Worm (Caenorhabditis elegans) whole organism, young adult: ENCODE measurements around the gene F35D2.2.
A peak's percentile ranks its signal among the peaks of the same experiment; 100 is the strongest.

ENCODE experiments used
- B0336.3 ChIP-seq: fragments of 200-800 bp; sonication (Bioruptor generic); IDR thresholded peaks from 2 replicates; pipeline ENCODE4 v1.3.6; 2022; ENCODE audit warnings: missing genetic modification characterization, missing compliant biosample characterization
- F22D6.2 ChIP-seq: sonication (generic microtip); optimal IDR thresholded peaks from 2 replicates; lab custom pipeline; 2016; ENCODE audit warnings: mild to moderate bottlenecking, missing genetic modification characterization, missing compliant biosample characterization
- F37B4.10 ChIP-seq: fragments of 200-800 bp; sonication (Bioruptor generic); IDR thresholded peaks from 2 replicates; pipeline ENCODE4 v1.3.6; 2022; ENCODE audit warnings: missing genetic modification characterization, missing compliant biosample characterization
- F52B5.7 ChIP-seq: sonication (generic microtip); optimal IDR thresholded peaks from 2 replicates; lab custom pipeline; 2016; ENCODE audit warnings: mild to moderate bottlenecking, missing genetic modification characterization, missing compliant biosample characterization
- K11D2.4 ChIP-seq: fragments of 200-800 bp; sonication (Bioruptor generic); IDR thresholded peaks from 2 replicates; pipeline ENCODE4 v1.3.6; 2022; ENCODE audit warnings: missing genetic modification reagents, missing genetic modification characterization, missing compliant biosample characterization
- K12H6.12 ChIP-seq: fragments of 200-800 bp; sonication (Bioruptor generic); optimal IDR thresholded peaks from 2 replicates; lab custom pipeline; 2018; ENCODE audit warnings: mild to moderate bottlenecking, missing genetic modification characterization, missing compliant biosample characterization
- T26A5.8 ChIP-seq: sonication (generic microtip); optimal IDR thresholded peaks from 2 replicates; lab custom pipeline; 2016; ENCODE audit warnings: missing genetic modification characterization, missing compliant biosample characterization
- Y53G8AR.9 ChIP-seq: fragments of 200-800 bp; sonication (Bioruptor generic); conservative IDR thresholded peaks from 2 replicates; pipeline ENCODE4 v1.3.6; 2022; ENCODE audit warnings: missing genetic modification reagents, missing genetic modification characterization, missing compliant biosample characterization
- Y95B8A.8 ChIP-seq: fragments of 200-800 bp; sonication (Bioruptor generic); IDR thresholded peaks from 2 replicates; pipeline ENCODE4 v1.3.6; 2022; ENCODE audit warnings: missing genetic modification reagents, missing genetic modification characterization, missing compliant biosample characterization
- atf-7 ChIP-seq: sonication (generic microtip); optimal IDR thresholded peaks from 2 replicates; lab custom pipeline; 2017; ENCODE audit warnings: mild to moderate bottlenecking, missing genetic modification characterization, missing compliant biosample characterization
- attf-3 ChIP-seq: fragments of 200-800 bp; sonication (Bioruptor generic); conservative IDR thresholded peaks from 2 replicates; pipeline ENCODE4 v1.3.6; 2022; ENCODE audit warnings: missing genetic modification reagents, missing genetic modification characterization, missing compliant biosample characterization
- bed-2 ChIP-seq: fragments of 200-800 bp; sonication (Bioruptor generic); IDR thresholded peaks from 2 replicates; pipeline ENCODE4 v1.3.6; 2022; ENCODE audit warnings: missing genetic modification reagents, missing genetic modification characterization, missing compliant biosample characterization
- ccch-3 ChIP-seq: fragments of 200-800 bp; sonication (Bioruptor generic); optimal IDR thresholded peaks from 2 replicates; lab custom pipeline; 2018; ENCODE audit warnings: mild to moderate bottlenecking, missing genetic modification characterization, missing compliant biosample characterization
- cebp-1 ChIP-seq, 2 experiments: fragments of 200-800 bp in 1 of 2; sonication (Bioruptor generic) in 1 of 2; sonication (generic microtip) in 1 of 2; IDR thresholded peaks in 1 of 2; optimal IDR thresholded peaks in 1 of 2; 2 replicates each; pipeline versions ENCODE4 v1.3.6 to Lab custom; 2017 to 2022; ENCODE audit warnings: missing compliant biosample characterization in 2 of 2, missing genetic modification characterization in 2 of 2, mild to moderate bottlenecking in 1 of 2, missing genetic modification reagents in 1 of 2, moderate library complexity in 1 of 2
- ceh-58 ChIP-seq: fragments of 200-800 bp; sonication (Bioruptor generic); IDR thresholded peaks from 2 replicates; pipeline ENCODE4 v1.3.6; 2022; ENCODE audit warnings: missing genetic modification characterization, missing compliant biosample characterization
- ceh-91 ChIP-seq: fragments of 200-800 bp; sonication (Bioruptor generic); IDR thresholded peaks from 2 replicates; pipeline ENCODE4 v1.3.6; 2022; ENCODE audit warnings: missing genetic modification reagents, missing genetic modification characterization, missing compliant biosample characterization
- dox-1 ChIP-seq: fragments of 200-800 bp; sonication (Bioruptor generic); IDR thresholded peaks from 2 replicates; pipeline ENCODE4 v1.3.6; 2022; ENCODE audit warnings: missing genetic modification reagents, missing genetic modification characterization, missing compliant biosample characterization
- dpff-1 ChIP-seq: sonication (generic microtip); optimal IDR thresholded peaks from 2 replicates; lab custom pipeline; 2017; ENCODE audit warnings: mild to moderate bottlenecking, missing genetic modification characterization, missing compliant biosample characterization
- efl-1 ChIP-seq: fragments of 150-350 bp; optimal IDR thresholded peaks from 2 replicates; lab custom pipeline; 2014; ENCODE audit warnings: missing biosample characterization, missing genetic modification reagents, missing genetic modification characterization
- fkh-3 ChIP-seq: sonication (generic microtip); optimal IDR thresholded peaks from 2 replicates; lab custom pipeline; 2016; ENCODE audit warnings: mild to moderate bottlenecking, missing genetic modification characterization, missing compliant biosample characterization
- hmg-1.2 ChIP-seq: fragments of 200-800 bp; sonication (Bioruptor generic); IDR thresholded peaks from 2 replicates; pipeline ENCODE4 v1.3.6; 2022; ENCODE audit warnings: missing genetic modification reagents, missing genetic modification characterization, missing compliant biosample characterization
- hsf-1 ChIP-seq: fragments of 200-800 bp; sonication (Bioruptor generic); IDR thresholded peaks from 2 replicates; pipeline ENCODE4 v1.3.6; 2022; ENCODE audit warnings: missing genetic modification reagents, missing genetic modification characterization, missing compliant biosample characterization
- lin-35 ChIP-seq, 3 experiments: fragments of 150-350 bp in 2 of 3; sonication (generic microtip) in 1 of 3; optimal IDR thresholded peaks; 2 replicates each; lab custom pipeline; 2014 to 2018; ENCODE audit warnings: missing biosample characterization in 3 of 3, missing genetic modification characterization in 3 of 3, missing genetic modification reagents in 3 of 3
- lin-40 ChIP-seq: sonication (generic microtip); optimal IDR thresholded peaks from 2 replicates; lab custom pipeline; 2016; ENCODE audit warnings: missing genetic modification characterization, mild to moderate bottlenecking, missing compliant biosample characterization, missing genotype, missing genetic modification reagents
- lsl-1 ChIP-seq: fragments of 200-800 bp; sonication (Bioruptor generic); optimal IDR thresholded peaks from 2 replicates; lab custom pipeline; 2018; ENCODE audit warnings: mild to moderate bottlenecking, missing genetic modification characterization, moderate library complexity, missing compliant biosample characterization
- lsy-27 ChIP-seq: sonication (generic microtip); optimal IDR thresholded peaks from 2 replicates; lab custom pipeline; 2017; ENCODE audit warnings: missing genetic modification characterization, mild to moderate bottlenecking, missing compliant biosample characterization, antibody characterized with exemption, missing genotype, borderline replicate concordance; ENCODE audit not compliant: insufficient read depth
- madf-6 ChIP-seq: fragments of 200-800 bp; sonication (Bioruptor generic); IDR thresholded peaks from 2 replicates; pipeline ENCODE4 v1.3.6; 2022; ENCODE audit warnings: missing genetic modification reagents, missing genetic modification characterization, missing compliant biosample characterization
- madf-8 ChIP-seq: fragments of 200-800 bp; sonication (Bioruptor generic); conservative IDR thresholded peaks from 2 replicates; pipeline ENCODE4 v1.3.6; 2022; ENCODE audit warnings: missing genetic modification reagents, missing genetic modification characterization, missing compliant biosample characterization
- mel-28 ChIP-seq: sonication (generic microtip); optimal IDR thresholded peaks from 2 replicates; lab custom pipeline; 2016; ENCODE audit warnings: borderline replicate concordance, mild to moderate bottlenecking, missing genetic modification characterization, missing compliant biosample characterization
- mes-4 ChIP-seq: sonication (generic microtip); optimal IDR thresholded peaks from 2 replicates; lab custom pipeline; 2016; ENCODE audit warnings: missing genotype, missing genetic modification characterization, missing compliant biosample characterization
- nfyb-1 ChIP-seq: fragments of 200-800 bp; sonication (Bioruptor generic); IDR thresholded peaks from 2 replicates; pipeline ENCODE4 v1.3.6; 2022; ENCODE audit warnings: missing genetic modification reagents, missing genetic modification characterization, missing compliant biosample characterization
- nhr-179 ChIP-seq: sonication (generic microtip); optimal IDR thresholded peaks from 2 replicates; lab custom pipeline; 2016; ENCODE audit warnings: mild to moderate bottlenecking, missing genetic modification characterization, missing compliant biosample characterization
- snpc-3.4 ChIP-seq: sonication (generic microtip); optimal IDR thresholded peaks from 2 replicates; lab custom pipeline; 2017; ENCODE audit warnings: missing genetic modification characterization, mild to moderate bottlenecking, missing compliant biosample characterization, antibody characterized with exemption, moderate library complexity, missing genotype, missing genetic modification reagents
- snpc-4 ChIP-seq, 5 experiments: fragments of 150-350 bp in 1 of 5; sonication (generic microtip) in 4 of 5; optimal IDR thresholded peaks; 2 replicates each; lab custom pipeline; 2014 to 2018; ENCODE audit warnings: missing genetic modification characterization in 5 of 5, missing biosample characterization in 3 of 5, antibody characterized with exemption in 2 of 5, mild to moderate bottlenecking in 2 of 5, missing compliant biosample characterization in 2 of 5, missing genotype in 2 of 5, moderate library complexity in 2 of 5, missing genetic modification reagents in 1 of 5
- sptf-2 ChIP-seq: fragments of 200-800 bp; sonication (Bioruptor generic); optimal IDR thresholded peaks from 2 replicates; lab custom pipeline; 2018; ENCODE audit warnings: mild to moderate bottlenecking, missing genetic modification characterization, missing compliant biosample characterization
- tlf-1 ChIP-seq: fragments of 200-800 bp; sonication (Bioruptor generic); optimal IDR thresholded peaks from 2 replicates; lab custom pipeline; 2018; ENCODE audit warnings: mild to moderate bottlenecking, missing genetic modification characterization, missing compliant biosample characterization
- unc-130 ChIP-seq: sonication (generic microtip); optimal IDR thresholded peaks from 2 replicates; lab custom pipeline; 2016; ENCODE audit warnings: missing genetic modification reagents, missing genetic modification characterization, missing compliant biosample characterization
- unc-62 ChIP-seq: fragments of 150-350 bp; optimal IDR thresholded peaks from 2 replicates; lab custom pipeline; 2014; ENCODE audit warnings: missing biosample characterization, missing genetic modification reagents, missing genetic modification characterization
- ztf-18 ChIP-seq: sonication (generic microtip); optimal IDR thresholded peaks from 2 replicates; lab custom pipeline; 2016; ENCODE audit warnings: missing genotype, mild to moderate bottlenecking, missing genetic modification characterization, missing compliant biosample characterization
- ztf-22 ChIP-seq: fragments of 200-800 bp; sonication (Bioruptor generic); optimal IDR thresholded peaks from 2 replicates; lab custom pipeline; 2018; ENCODE audit warnings: mild to moderate bottlenecking, missing genetic modification characterization, moderate library complexity, missing compliant biosample characterization
- ztf-26 ChIP-seq: sonication (generic microtip); optimal IDR thresholded peaks from 2 replicates; lab custom pipeline; 2017; ENCODE audit warnings: missing genetic modification characterization, missing compliant biosample characterization
- ztf-6 ChIP-seq: fragments of 200-800 bp; sonication (Bioruptor generic); IDR thresholded peaks from 2 replicates; pipeline ENCODE4 v1.3.6; 2022; ENCODE audit warnings: missing genetic modification reagents, missing genetic modification characterization, missing compliant biosample characterization

Gene F35D2.2

DNA sequence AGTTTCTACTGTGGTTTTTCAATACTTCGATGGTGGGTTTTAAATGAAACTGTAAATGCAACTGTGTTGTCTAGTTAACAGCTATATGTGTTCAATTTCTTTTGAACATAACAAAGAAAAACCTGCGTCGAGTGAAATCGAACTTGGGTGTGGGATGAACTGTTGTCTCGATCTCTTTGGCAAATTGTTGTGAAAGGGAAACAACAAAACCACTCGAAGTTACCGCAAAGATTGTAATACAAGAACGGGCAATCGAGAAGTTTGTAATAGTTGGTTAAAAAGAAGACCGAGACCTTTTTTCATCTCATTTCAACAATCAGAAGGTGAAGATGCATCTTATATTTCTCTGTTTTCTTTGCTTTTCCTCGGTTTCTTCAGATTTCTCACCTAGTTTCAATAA is 33.7 kb downstream of the F35D2.2 start, which contains the start of gene lips-17:
TSS of gene lips-17 (plus strand) at position 301 of the 400 bp plus-strand sequence.
- TF ChIP-seq atf-7, result no peak
- TF ChIP-seq ztf-6 (GFP tag; lab: Robert Waterston, UW), result no peak
- no peak for TF ChIP-seq ceh-91
- no peak for TF ChIP-seq ccch-3 (GFP tag; lab: Kevin White, UChicago)
- no peak for TF ChIP-seq sptf-2 (GFP tag; lab: Kevin White, UChicago)
- TF ChIP-seq tlf-1 (GFP tag; lab: Kevin White, UChicago), result no peak
- no peak for TF ChIP-seq B0336.3 (GFP tag; lab: Robert Waterston, UW)
- no peak for TF ChIP-seq mel-28 (tag; lab: Kevin White, UChicago)
- TF ChIP-seq ztf-18, result no peak
- no peak for TF ChIP-seq unc-62 (GFP tag; lab: Kevin White, UChicago)

DNA sequence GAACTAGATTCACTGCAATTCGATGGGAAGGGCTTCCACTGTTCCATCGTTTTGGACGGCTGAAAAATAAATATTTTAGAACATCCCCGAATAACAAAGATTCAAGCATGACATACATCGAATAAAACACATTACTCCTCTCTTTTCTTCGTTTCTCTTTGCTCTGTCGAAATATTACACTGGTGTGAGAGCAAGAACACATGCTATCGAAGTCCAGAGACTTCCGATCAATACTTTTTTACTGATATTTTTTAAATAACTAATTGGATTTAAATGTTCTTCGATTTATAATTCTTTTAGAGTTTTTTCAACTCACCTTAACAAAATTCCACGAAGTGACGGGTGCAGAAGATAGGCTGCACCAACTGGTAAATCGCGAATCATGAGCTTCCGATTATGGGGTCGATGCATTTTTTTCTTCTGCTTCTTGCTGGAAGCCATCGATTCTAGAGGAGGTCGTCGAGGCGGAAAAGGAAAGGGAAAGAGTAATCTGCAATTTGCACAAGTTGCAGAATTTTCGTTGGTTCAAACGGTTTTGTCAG is 39.1 kb downstream of the F35D2.2 start, which contains the start of the genes oig-4 and R07G3.7:
TSS of gene oig-4 (plus strand) at position 301 of the 542 bp plus-strand sequence.
TSS of gene R07G3.7 (minus strand) at position 492 of the 542 bp plus-strand sequence.
- TF ChIP-seq efl-1 (GFP tag; lab: Kevin White, UChicago) (no peak), lsl-1 (GFP tag; lab: Kevin White, UChicago) (no peak), K11D2.4 (GFP tag; lab: Robert Waterston, UW) (no peak), fkh-3 (tag; lab: Kevin White, UChicago) (no peak), dpff-1 (tag; lab: Kevin White, UChicago) (no peak), F52B5.7 (tag; lab: Kevin White, UChicago) (no peak), lin-40 (tag; lab: Kevin White, UChicago) (no peak), Y95B8A.8 (no peak), ztf-26 (tag; lab: Kevin White, UChicago) (no peak), F37B4.10 (no peak), sptf-2 (GFP tag; lab: Kevin White, UChicago) (no peak), ztf-22 (GFP tag; lab: Kevin White, UChicago) (no peak), F22D6.2 (tag; lab: Kevin White, UChicago) (no peak)

DNA sequence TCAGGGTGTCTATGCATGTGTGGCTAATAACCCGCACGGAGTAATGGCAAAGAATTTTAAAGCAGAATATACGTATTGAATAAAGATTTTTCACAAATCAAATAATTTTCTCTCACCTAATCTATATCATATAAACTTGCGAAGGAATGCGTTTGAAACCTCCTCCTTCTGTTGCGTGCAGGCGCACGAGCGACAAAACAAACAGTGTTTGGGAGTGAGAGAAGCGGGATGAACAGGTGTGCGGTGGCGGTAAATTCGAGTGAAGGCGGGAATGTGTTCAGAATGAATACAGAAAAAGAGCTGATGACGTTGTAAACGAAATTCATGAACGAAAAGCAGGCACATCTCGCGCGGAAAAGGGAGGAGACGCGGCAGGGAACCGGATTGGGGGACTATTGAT is 40.1 kb downstream of the F35D2.2 start:
- no peak for TF ChIP-seq K12H6.12 (tag; lab: Kevin White, UChicago)
- TF ChIP-seq efl-1 (GFP tag; lab: Kevin White, UChicago), result peak; percentile 13

DNA sequence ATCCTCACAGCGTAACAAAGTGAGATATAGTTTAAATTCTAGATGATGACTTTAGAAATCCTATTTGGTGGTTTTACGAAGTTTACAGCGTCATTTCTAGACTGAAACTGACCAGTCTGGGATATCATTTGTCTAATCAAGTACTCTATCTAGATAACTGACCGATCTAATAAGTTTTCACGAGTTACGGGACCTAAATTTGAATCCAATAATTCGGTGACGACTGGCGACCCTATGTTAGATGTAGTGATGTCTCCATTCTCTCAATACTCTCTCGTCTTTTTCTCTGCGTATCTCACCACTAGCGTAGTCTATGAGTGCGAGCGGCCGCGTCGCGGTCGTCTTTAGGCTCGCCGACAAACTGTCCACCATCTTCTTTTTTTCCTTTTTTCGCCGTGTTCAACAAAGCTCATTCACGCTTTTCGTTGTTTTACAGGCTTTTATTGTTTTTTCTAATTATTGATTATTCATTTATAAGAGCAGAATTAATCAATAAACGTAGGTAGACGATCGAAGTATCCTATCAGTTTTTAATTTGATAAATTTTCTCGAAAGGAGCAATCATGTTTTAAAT is 41.2 kb downstream of the F35D2.2 start:
- TF ChIP-seq unc-130 (GFP tag; lab: Kevin White, UChicago) (no peak), K12H6.12 (tag; lab: Kevin White, UChicago) (no peak), mes-4 (tag; lab: Kevin White, UChicago) (no peak), T26A5.8 (tag; lab: Kevin White, UChicago) (no peak), attf-3 (GFP tag; lab: Robert Waterston, UW) (no peak), nfyb-1 (GFP tag; lab: Robert Waterston, UW) (no peak), cebp-1 (GFP tag; IDR thresholded peaks at IDR 0.05; lab: Robert Waterston, UW) (no peak), cebp-1 (tag; optimal IDR thresholded peaks at IDR 0.05; lab: Kevin White, UChicago) (peak; percentile 2), bed-2 (no peak), snpc-3.4 (tag; lab: Kevin White, UChicago) (no peak), lsy-27 (tag; lab: Kevin White, UChicago) (no peak), F22D6.2 (tag; lab: Kevin White, UChicago) (no peak), lin-35 (GFP tag; optimal IDR thresholded peaks at IDR 0.05; lab: Kevin White, UChicago) (peak in 1 of 3 experiments; percentile 14), snpc-4 (GFP tag; optimal IDR thresholded peaks at IDR 0.05; lab: Kevin White, UChicago) (no peak), snpc-4 (tag; optimal IDR thresholded peaks at IDR 0.05; lab: Kevin White, UChicago) (no peak), dox-1 (GFP tag; lab: Robert Waterston, UW) (peak; percentile 47), ceh-58 (no peak), Y53G8AR.9 (GFP tag; lab: Robert Waterston, UW) (no peak), madf-8 (no peak), madf-6 (peak; percentile 33; the same call in 1 of the 2 replicates), hmg-1.2 (GFP tag; lab: Robert Waterston, UW) (peak; percentile 94), nhr-179 (no peak), hsf-1 (GFP tag; lab: Robert Waterston, UW) (no peak)
